Worm (Caenorhabditis elegans) whole organism, late embryonic: ENCODE results near the gene F22E5.13.

Experiments
- C38D4.7 ChIP-seq: fragments of 200-800 bp; sonication (Bioruptor generic); optimal IDR thresholded peaks from 2 replicates; lab custom pipeline; 2018; ENCODE audit warnings: mild to moderate bottlenecking, missing genetic modification characterization, moderate library complexity, missing compliant biosample characterization
- F13H6.1 ChIP-seq: sonication (generic microtip); optimal IDR thresholded peaks from 2 replicates; lab custom pipeline; 2016; ENCODE audit warnings: missing genetic modification characterization, missing compliant biosample characterization
- K02D7.2 ChIP-seq: sonication (generic microtip); optimal IDR thresholded peaks from 2 replicates; lab custom pipeline; 2017; ENCODE audit warnings: mild to moderate bottlenecking, missing genetic modification characterization, missing compliant biosample characterization
- K09A11.1 ChIP-seq: sonication (generic microtip); optimal IDR thresholded peaks from 2 replicates; lab custom pipeline; 2017; ENCODE audit warnings: antibody characterized with exemption, mild to moderate bottlenecking, missing genetic modification characterization, missing compliant biosample characterization; ENCODE audit not compliant: insufficient read depth
- Y22D7AL.16 ChIP-seq: sonication (generic microtip); optimal IDR thresholded peaks from 2 replicates; lab custom pipeline; 2016; ENCODE audit warnings: missing genetic modification characterization, missing compliant biosample characterization
- ahr-1 ChIP-seq: sonication (generic microtip); optimal IDR thresholded peaks from 2 replicates; lab custom pipeline; 2016; ENCODE audit warnings: missing genetic modification characterization, missing compliant biosample characterization
- ceh-14 ChIP-seq: sonication (generic microtip); optimal IDR thresholded peaks from 2 replicates; lab custom pipeline; 2016; ENCODE audit warnings: missing genotype, missing genetic modification characterization, missing compliant biosample characterization
- ceh-2 ChIP-seq: sonication (generic microtip); optimal IDR thresholded peaks from 2 replicates; lab custom pipeline; 2016; ENCODE audit warnings: missing genotype, missing genetic modification characterization, missing compliant biosample characterization
- ceh-34 ChIP-seq: sonication (generic microtip); optimal IDR thresholded peaks from 2 replicates; lab custom pipeline; 2016; ENCODE audit warnings: mild to moderate bottlenecking, missing genetic modification characterization, missing compliant biosample characterization
- ceh-48 ChIP-seq: sonication (generic microtip); optimal IDR thresholded peaks from 2 replicates; lab custom pipeline; 2016; ENCODE audit warnings: missing genetic modification characterization, inconsistent platforms, missing compliant biosample characterization
- ceh-9 ChIP-seq: sonication (generic microtip); optimal IDR thresholded peaks from 2 replicates; lab custom pipeline; 2016; ENCODE audit warnings: mild to moderate bottlenecking, missing genetic modification characterization, inconsistent platforms, missing compliant biosample characterization
- dmd-4 ChIP-seq: sonication (generic microtip); optimal IDR thresholded peaks from 2 replicates; lab custom pipeline; 2016; ENCODE audit warnings: borderline replicate concordance, missing genetic modification characterization, missing compliant biosample characterization
- dve-1 ChIP-seq: sonication (generic microtip); optimal IDR thresholded peaks from 2 replicates; lab custom pipeline; 2017; ENCODE audit warnings: antibody characterized with exemption, mild to moderate bottlenecking, missing genetic modification characterization, missing compliant biosample characterization
- elt-2 ChIP-seq: sonication (generic microtip); optimal IDR thresholded peaks from 2 replicates; lab custom pipeline; 2016; ENCODE audit warnings: missing genetic modification reagents, missing genetic modification characterization, missing compliant biosample characterization
- eyg-1 ChIP-seq: sonication (generic microtip); optimal IDR thresholded peaks from 2 replicates; lab custom pipeline; 2016; ENCODE audit warnings: missing genotype, missing genetic modification characterization, missing compliant biosample characterization
- fkh-10 ChIP-seq: fragments of 150-350 bp; optimal IDR thresholded peaks from 2 replicates; lab custom pipeline; 2014; ENCODE audit warnings: missing biosample characterization, missing genetic modification reagents, missing genetic modification characterization
- fkh-6 ChIP-seq: sonication (generic microtip); optimal IDR thresholded peaks from 2 replicates; lab custom pipeline; 2016; ENCODE audit warnings: missing genetic modification characterization, missing compliant biosample characterization
- hlh-13 ChIP-seq: fragments of 200-800 bp; sonication (Bioruptor generic); optimal IDR thresholded peaks from 2 replicates; lab custom pipeline; 2018; ENCODE audit warnings: mild to moderate bottlenecking, missing genetic modification characterization, missing compliant biosample characterization
- hlh-30 ChIP-seq: sonication (generic microtip); optimal IDR thresholded peaks from 2 replicates; lab custom pipeline; 2017; ENCODE audit warnings: antibody characterized with exemption, missing genetic modification characterization, missing compliant biosample characterization; ENCODE audit not compliant: insufficient read depth
- hlh-6 ChIP-seq: sonication (generic microtip); optimal IDR thresholded peaks from 2 replicates; lab custom pipeline; 2016; ENCODE audit warnings: missing genotype, missing genetic modification characterization, missing compliant biosample characterization
- hlh-8 ChIP-seq: sonication (generic microtip); optimal IDR thresholded peaks from 2 replicates; lab custom pipeline; 2016; ENCODE audit warnings: missing genotype, missing genetic modification characterization, missing compliant biosample characterization
- lim-6 ChIP-seq: sonication (generic microtip); optimal IDR thresholded peaks from 2 replicates; lab custom pipeline; 2016; ENCODE audit warnings: missing genetic modification characterization, missing compliant biosample characterization
- lin-11 ChIP-seq: fragments of 200-800 bp; sonication (Bioruptor generic); optimal IDR thresholded peaks from 2 replicates; lab custom pipeline; 2018; ENCODE audit warnings: mild to moderate bottlenecking, missing genetic modification characterization, missing compliant biosample characterization
- nfya-1 ChIP-seq: sonication (generic microtip); optimal IDR thresholded peaks from 2 replicates; lab custom pipeline; 2017; ENCODE audit warnings: missing genetic modification characterization, mild to moderate bottlenecking, missing compliant biosample characterization, antibody characterized with exemption, moderate library complexity
- nhr-232 ChIP-seq: sonication (generic microtip); optimal IDR thresholded peaks from 2 replicates; lab custom pipeline; 2016; ENCODE audit warnings: missing genetic modification characterization, missing compliant biosample characterization
- pha-2 ChIP-seq: sonication (generic microtip); optimal IDR thresholded peaks from 2 replicates; lab custom pipeline; 2017; ENCODE audit warnings: mild to moderate bottlenecking, missing genetic modification characterization, missing compliant biosample characterization
- pha-4 ChIP-seq: fragments of 150-350 bp; optimal IDR thresholded peaks from 2 replicates; lab custom pipeline; 2018; ENCODE audit warnings: missing biosample characterization, missing genetic modification reagents, missing genetic modification characterization
- pros-1 ChIP-seq: fragments of 150-350 bp; optimal IDR thresholded peaks from 2 replicates; lab custom pipeline; 2014; ENCODE audit warnings: missing biosample characterization, missing genetic modification reagents, missing genetic modification characterization
- ref-2 ChIP-seq: sonication (generic microtip); optimal IDR thresholded peaks from 2 replicates; lab custom pipeline; 2016; ENCODE audit warnings: missing genetic modification characterization, missing compliant biosample characterization
- rnt-1 ChIP-seq: sonication (generic microtip); optimal IDR thresholded peaks from 2 replicates; lab custom pipeline; 2016; ENCODE audit warnings: missing genetic modification characterization, missing compliant biosample characterization
- sdc-2 ChIP-seq: sonication (generic microtip); optimal IDR thresholded peaks from 2 replicates; lab custom pipeline; 2016; ENCODE audit warnings: missing genotype, missing genetic modification characterization, missing compliant biosample characterization
- sox-2 ChIP-seq: fragments of 200-800 bp; sonication (Bioruptor generic); IDR thresholded peaks from 2 replicates; pipeline ENCODE4 v1.3.6; 2022; ENCODE audit warnings: missing genetic modification reagents, missing genetic modification characterization, missing compliant biosample characterization
- syd-9 ChIP-seq: sonication (generic microtip); optimal IDR thresholded peaks from 2 replicates; lab custom pipeline; 2016; ENCODE audit warnings: mild to moderate bottlenecking, missing genetic modification characterization, moderate library complexity, missing compliant biosample characterization
- tbx-2 ChIP-seq: sonication (generic microtip); optimal IDR thresholded peaks from 2 replicates; lab custom pipeline; 2016; ENCODE audit warnings: missing genetic modification characterization, missing compliant biosample characterization
- unc-3 ChIP-seq, 2 experiments: fragments of 200-800 bp in 1 of 2; sonication (Bioruptor generic) in 1 of 2; sonication (generic microtip) in 1 of 2; conservative IDR thresholded peaks in 1 of 2; optimal IDR thresholded peaks in 1 of 2; 2 replicates each; pipeline versions ENCODE4 v1.3.6 to Lab custom; 2016 to 2022; ENCODE audit warnings: missing compliant biosample characterization in 2 of 2, missing genetic modification characterization in 2 of 2, missing genetic modification reagents in 1 of 2
- unc-42 ChIP-seq: sonication (generic microtip); optimal IDR thresholded peaks from 2 replicates; lab custom pipeline; 2016; ENCODE audit warnings: missing genotype, missing genetic modification characterization, missing compliant biosample characterization
- zip-5 ChIP-seq: sonication (generic microtip); optimal IDR thresholded peaks from 2 replicates; lab custom pipeline; 2016; ENCODE audit warnings: missing genetic modification characterization, missing compliant biosample characterization
- ztf-16 ChIP-seq: sonication (generic microtip); optimal IDR thresholded peaks from 2 replicates; lab custom pipeline; 2017; ENCODE audit warnings: missing genetic modification characterization, missing compliant biosample characterization

The F22E5.13 gene

DNA sequence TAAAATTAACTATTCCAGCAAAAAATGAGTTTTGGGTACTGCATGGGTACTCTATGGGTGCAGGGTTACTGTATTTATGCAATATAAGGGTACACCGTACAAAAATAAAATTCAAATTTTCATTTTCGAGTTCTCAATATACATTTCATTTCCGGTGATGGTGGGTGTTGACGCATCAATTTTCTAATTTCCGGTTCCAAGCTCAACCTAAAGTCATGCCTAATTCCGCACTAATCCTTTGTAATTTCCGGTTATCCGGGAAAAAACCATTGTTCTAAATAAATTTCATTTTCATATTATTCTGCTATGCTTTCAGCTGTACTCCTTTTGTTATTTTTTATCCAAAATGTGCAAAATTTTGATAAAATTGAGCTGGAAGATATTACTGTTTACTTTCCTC is 9.9 kb upstream of the F22E5.13 start, which contains the start of gene gcy-21:
Gene gcy-21, plus strand, starts transcription at position 301 of the 400 bp plus-strand sequence.
- TF ChIP-seq dve-1 (no peak), Y22D7AL.16 (tag; lab: Kevin White, UChicago) (no peak), sdc-2 (no peak), elt-2 (tag; lab: Kevin White, UChicago) (no peak), hlh-30 (tag; lab: Kevin White, UChicago) (no peak), rnt-1 (tag; lab: Kevin White, UChicago) (no peak), syd-9 (tag; lab: Kevin White, UChicago) (no peak), dmd-4 (tag; lab: Kevin White, UChicago) (no peak), zip-5 (tag; lab: Kevin White, UChicago) (no peak), hlh-13 (GFP tag; lab: Kevin White, UChicago) (no peak), lim-6 (tag; lab: Kevin White, UChicago) (no peak), pha-2 (tag; lab: Kevin White, UChicago) (no peak), fkh-10 (GFP tag; lab: Kevin White, UChicago) (no peak), nhr-232 (tag; lab: Kevin White, UChicago) (no peak), tbx-2 (no peak), hlh-6 (tag; lab: Kevin White, UChicago) (no peak), ref-2 (tag; lab: Kevin White, UChicago) (no peak), hlh-8 (no peak), ztf-16 (tag; lab: Kevin White, UChicago) (no peak), ceh-48 (tag; lab: Kevin White, UChicago) (no peak)

DNA sequence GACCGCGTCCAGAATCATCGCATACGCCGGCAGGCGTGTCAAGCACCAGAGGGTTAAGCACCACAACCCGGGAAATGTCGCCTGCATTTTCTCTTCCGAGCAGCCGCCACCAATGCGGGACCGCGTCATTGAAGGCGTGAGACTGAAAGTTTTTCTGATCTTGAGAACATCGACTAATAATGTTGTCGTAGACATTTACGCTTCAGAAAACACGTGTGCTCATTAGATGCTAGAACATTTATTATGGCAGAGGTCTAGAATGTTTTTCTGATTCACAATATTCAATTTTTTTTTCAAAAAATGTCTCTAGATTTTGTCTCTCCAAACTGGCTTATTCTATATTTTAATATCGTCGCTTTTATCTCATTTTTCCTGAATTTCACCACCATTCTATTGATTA is 7.2 kb upstream of the F22E5.13 start, which contains the start of gene sri-47:
Gene sri-47, plus strand, starts transcription at position 301 of the 400 bp plus-strand sequence.
- TF ChIP-seq fkh-6 (tag; lab: Kevin White, UChicago) (no peak), F13H6.1 (tag; lab: Kevin White, UChicago) (no peak), fkh-10 (GFP tag; lab: Kevin White, UChicago) (no peak), ceh-2 (tag; lab: Kevin White, UChicago) (no peak), ceh-9 (tag; lab: Kevin White, UChicago) (no peak), K09A11.1 (tag; lab: Kevin White, UChicago) (no peak), rnt-1 (tag; lab: Kevin White, UChicago) (no peak), nhr-232 (tag; lab: Kevin White, UChicago) (no peak), unc-42 (no peak)

DNA sequence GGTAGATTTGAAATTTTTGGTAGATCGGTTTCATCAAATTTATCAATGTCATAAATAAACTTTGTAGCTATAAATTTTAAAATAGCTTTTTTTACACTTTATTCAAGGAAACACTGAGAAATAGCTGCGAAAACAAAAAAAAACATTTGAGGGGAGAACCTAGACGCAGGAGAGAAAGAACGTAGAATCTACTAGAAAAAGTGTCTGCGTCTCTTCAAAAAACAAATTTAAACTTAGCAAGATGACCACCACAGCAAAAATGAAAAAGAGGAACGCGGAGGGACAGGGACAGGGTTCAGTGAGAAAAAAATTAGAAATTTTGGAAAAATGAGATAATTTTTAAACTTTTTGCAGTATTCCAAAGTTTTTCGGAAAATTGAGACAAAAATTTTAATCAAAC is 424 bp downstream of the F22E5.13 start:
- no peak for TF ChIP-seq pros-1
- TF ChIP-seq F13H6.1 (tag; lab: Kevin White, UChicago): no peak
- TF ChIP-seq fkh-6 (tag; lab: Kevin White, UChicago): no peak
- TF ChIP-seq ceh-14 (tag; lab: Kevin White, UChicago): no peak
- no peak for TF ChIP-seq sox-2
- TF ChIP-seq ceh-34: no peak
- TF ChIP-seq ahr-1 (tag; lab: Kevin White, UChicago): no peak
- TF ChIP-seq eyg-1 (tag; lab: Kevin White, UChicago): no peak
- TF ChIP-seq K02D7.2 (tag; lab: Kevin White, UChicago): no peak
- no peak for TF ChIP-seq elt-2 (tag; lab: Kevin White, UChicago)
- TF ChIP-seq nfya-1 (tag; lab: Kevin White, UChicago): no peak
- TF ChIP-seq unc-3 (GFP tag; conservative IDR thresholded peaks at IDR 0.05; lab: Robert Waterston, UW): no peak
- no peak for TF ChIP-seq unc-3 (tag; optimal IDR thresholded peaks at IDR 0.05; lab: Kevin White, UChicago)
- no peak for TF ChIP-seq C38D4.7 (GFP tag; lab: Kevin White, UChicago)
- TF ChIP-seq pha-4: no peak
- no peak for TF ChIP-seq lin-11
- no peak for TF ChIP-seq K09A11.1 (tag; lab: Kevin White, UChicago)
- TF ChIP-seq hlh-8: no peak
